Worm (Caenorhabditis elegans) whole organism, young adult: ENCODE results near the gene F07A11.4.

ENCODE experiments used
- B0336.3 ChIP-seq: fragments of 200-800 bp; sonication (Bioruptor generic); IDR thresholded peaks from 2 replicates; pipeline ENCODE4 v1.3.6; 2022; ENCODE audit warnings: missing genetic modification characterization, missing compliant biosample characterization
- C06A6.2 ChIP-seq: fragments of 200-800 bp; sonication (Bioruptor generic); conservative IDR thresholded peaks from 2 replicates; pipeline ENCODE4 v1.3.6; 2022; ENCODE audit warnings: missing genetic modification characterization, missing compliant biosample characterization
- C17E4.6 ChIP-seq: fragments of 200-800 bp; sonication (Bioruptor generic); IDR thresholded peaks from 2 replicates; pipeline ENCODE4 v1.3.6; 2022; ENCODE audit warnings: missing genetic modification reagents, missing genetic modification characterization, missing compliant biosample characterization
- F10E7.11 ChIP-seq: sonication (generic microtip); optimal IDR thresholded peaks from 2 replicates; lab custom pipeline; 2017; ENCODE audit warnings: mild to moderate bottlenecking, missing genetic modification characterization, moderate library complexity, missing compliant biosample characterization
- F33H1.4 ChIP-seq: fragments of 200-800 bp; sonication (Bioruptor generic); IDR thresholded peaks from 2 replicates; pipeline ENCODE4 v1.3.6; 2022; ENCODE audit warnings: missing genetic modification reagents, missing genetic modification characterization, missing compliant biosample characterization
- F52B5.7 ChIP-seq: sonication (generic microtip); optimal IDR thresholded peaks from 2 replicates; lab custom pipeline; 2016; ENCODE audit warnings: mild to moderate bottlenecking, missing genetic modification characterization, missing compliant biosample characterization
- ZK185.1 ChIP-seq: sonication (generic microtip); optimal IDR thresholded peaks from 2 replicates; lab custom pipeline; 2016; ENCODE audit warnings: mild to moderate bottlenecking, missing genetic modification characterization, missing compliant biosample characterization; ENCODE audit not compliant: poor library complexity, severe bottlenecking
- ama-1 ChIP-seq, 3 experiments: fragments of 150-350 bp in 1 of 3; sonication (generic microtip) in 2 of 3; optimal IDR thresholded peaks; 2 replicates each; lab custom pipeline; 2014 to 2018; ENCODE audit warnings: missing biosample characterization in 2 of 3, missing genetic modification characterization in 2 of 3, missing genetic modification reagents in 2 of 3
- bed-2 ChIP-seq: fragments of 200-800 bp; sonication (Bioruptor generic); IDR thresholded peaks from 2 replicates; pipeline ENCODE4 v1.3.6; 2022; ENCODE audit warnings: missing genetic modification reagents, missing genetic modification characterization, missing compliant biosample characterization
- cebp-1 ChIP-seq, 2 experiments: fragments of 200-800 bp in 1 of 2; sonication (Bioruptor generic) in 1 of 2; sonication (generic microtip) in 1 of 2; IDR thresholded peaks in 1 of 2; optimal IDR thresholded peaks in 1 of 2; 2 replicates each; pipeline versions ENCODE4 v1.3.6 to Lab custom; 2017 to 2022; ENCODE audit warnings: missing compliant biosample characterization in 2 of 2, missing genetic modification characterization in 2 of 2, mild to moderate bottlenecking in 1 of 2, missing genetic modification reagents in 1 of 2, moderate library complexity in 1 of 2
- ceh-40 ChIP-seq: fragments of 200-800 bp; sonication (Bioruptor generic); IDR thresholded peaks from 2 replicates; pipeline ENCODE4 v1.3.6; 2022; ENCODE audit warnings: missing genetic modification characterization, missing compliant biosample characterization
- die-1 ChIP-seq: sonication (generic microtip); optimal IDR thresholded peaks from 2 replicates; lab custom pipeline; 2016; ENCODE audit warnings: missing genotype, mild to moderate bottlenecking, missing genetic modification characterization, missing compliant biosample characterization
- ekl-4 ChIP-seq: fragments of 200-800 bp; sonication (Bioruptor generic); IDR thresholded peaks from 2 replicates; pipeline ENCODE4 v1.3.6; 2022; ENCODE audit warnings: missing genetic modification reagents, missing genetic modification characterization, missing compliant biosample characterization
- ets-4 ChIP-seq: fragments of 200-800 bp; sonication (Bioruptor generic); optimal IDR thresholded peaks from 2 replicates; lab custom pipeline; 2018; ENCODE audit warnings: mild to moderate bottlenecking, missing genetic modification characterization, missing compliant biosample characterization
- hrde-1 ChIP-seq: sonication (generic microtip); optimal IDR thresholded peaks from 2 replicates; lab custom pipeline; 2016; ENCODE audit warnings: missing genetic modification characterization, mild to moderate bottlenecking, missing compliant biosample characterization, moderate library complexity, missing genotype, missing genetic modification reagents, borderline replicate concordance
- hsf-1 ChIP-seq: fragments of 200-800 bp; sonication (Bioruptor generic); IDR thresholded peaks from 2 replicates; pipeline ENCODE4 v1.3.6; 2022; ENCODE audit warnings: missing genetic modification reagents, missing genetic modification characterization, missing compliant biosample characterization
- lir-1 ChIP-seq: fragments of 200-800 bp; sonication (Bioruptor generic); conservative IDR thresholded peaks from 2 replicates; pipeline ENCODE4 v1.3.6; 2022; ENCODE audit warnings: missing genetic modification reagents, missing genetic modification characterization, missing compliant biosample characterization
- lsl-1 ChIP-seq: fragments of 200-800 bp; sonication (Bioruptor generic); optimal IDR thresholded peaks from 2 replicates; lab custom pipeline; 2018; ENCODE audit warnings: mild to moderate bottlenecking, missing genetic modification characterization, moderate library complexity, missing compliant biosample characterization
- madf-3 ChIP-seq: fragments of 200-800 bp; sonication (Bioruptor generic); IDR thresholded peaks from 2 replicates; pipeline ENCODE4 v1.3.6; 2022; ENCODE audit warnings: missing genetic modification reagents, missing genetic modification characterization, missing compliant biosample characterization
- madf-6 ChIP-seq: fragments of 200-800 bp; sonication (Bioruptor generic); IDR thresholded peaks from 2 replicates; pipeline ENCODE4 v1.3.6; 2022; ENCODE audit warnings: missing genetic modification reagents, missing genetic modification characterization, missing compliant biosample characterization
- nfyb-1 ChIP-seq: fragments of 200-800 bp; sonication (Bioruptor generic); IDR thresholded peaks from 2 replicates; pipeline ENCODE4 v1.3.6; 2022; ENCODE audit warnings: missing genetic modification reagents, missing genetic modification characterization, missing compliant biosample characterization
- nhr-27 ChIP-seq: fragments of 200-800 bp; sonication (Bioruptor generic); optimal IDR thresholded peaks from 2 replicates; lab custom pipeline; 2018; ENCODE audit warnings: mild to moderate bottlenecking, missing genetic modification characterization, moderate library complexity, missing compliant biosample characterization
- pha-4 ChIP-seq: fragments of 150-350 bp; sonication (generic microtip); optimal IDR thresholded peaks from 2 replicates; lab custom pipeline; 2014; ENCODE audit warnings: missing biosample characterization, missing genetic modification reagents, missing genetic modification characterization
- rcor-1 ChIP-seq: fragments of 200-800 bp; sonication (Bioruptor generic); IDR thresholded peaks from 2 replicates; pipeline ENCODE4 v1.3.6; 2022; ENCODE audit warnings: missing genetic modification reagents, missing genetic modification characterization, missing compliant biosample characterization
- rec-8 ChIP-seq, 2 experiments: sonication (generic microtip); optimal IDR thresholded peaks; 2 replicates each; lab custom pipeline; 2016; ENCODE audit warnings: mild to moderate bottlenecking in 2 of 2, missing genetic modification characterization in 2 of 2, missing genetic modification reagents in 2 of 2, missing genotype in 2 of 2, missing biosample characterization in 1 of 2, missing compliant biosample characterization in 1 of 2, moderate library complexity in 1 of 2
- repo-1 ChIP-seq: sonication (generic microtip); optimal IDR thresholded peaks from 2 replicates; lab custom pipeline; 2017; ENCODE audit warnings: mild to moderate bottlenecking, missing genetic modification characterization, missing compliant biosample characterization
- sea-2 ChIP-seq: fragments of 200-800 bp; sonication (Bioruptor generic); IDR thresholded peaks from 2 replicates; pipeline ENCODE4 v1.3.6; 2022; ENCODE audit warnings: missing genetic modification characterization, missing compliant biosample characterization
- snpc-1.3 ChIP-seq: sonication (generic microtip); optimal IDR thresholded peaks from 2 replicates; lab custom pipeline; 2017; ENCODE audit warnings: missing genetic modification characterization, mild to moderate bottlenecking, missing compliant biosample characterization, antibody characterized with exemption, moderate library complexity, missing genotype, missing genetic modification reagents; ENCODE audit not compliant: insufficient read depth
- tlf-1 ChIP-seq: fragments of 200-800 bp; sonication (Bioruptor generic); optimal IDR thresholded peaks from 2 replicates; lab custom pipeline; 2018; ENCODE audit warnings: mild to moderate bottlenecking, missing genetic modification characterization, missing compliant biosample characterization
- xnd-1 ChIP-seq: sonication (generic microtip); optimal IDR thresholded peaks from 2 replicates; lab custom pipeline; 2016; ENCODE audit warnings: missing genotype, missing genetic modification reagents, missing genetic modification characterization, missing compliant biosample characterization
- zfh-2 ChIP-seq: fragments of 200-800 bp; sonication (Bioruptor generic); conservative IDR thresholded peaks from 2 replicates; pipeline ENCODE4 v1.3.6; 2022; ENCODE audit warnings: missing genetic modification reagents, missing genetic modification characterization, missing compliant biosample characterization
- zim-3 ChIP-seq: sonication (generic microtip); optimal IDR thresholded peaks from 2 replicates; lab custom pipeline; 2017; ENCODE audit warnings: mild to moderate bottlenecking, missing genetic modification characterization, moderate library complexity, missing compliant biosample characterization
- ztf-22 ChIP-seq: fragments of 200-800 bp; sonication (Bioruptor generic); optimal IDR thresholded peaks from 2 replicates; lab custom pipeline; 2018; ENCODE audit warnings: mild to moderate bottlenecking, missing genetic modification characterization, moderate library complexity, missing compliant biosample characterization

The F07A11.4 gene

DNA sequence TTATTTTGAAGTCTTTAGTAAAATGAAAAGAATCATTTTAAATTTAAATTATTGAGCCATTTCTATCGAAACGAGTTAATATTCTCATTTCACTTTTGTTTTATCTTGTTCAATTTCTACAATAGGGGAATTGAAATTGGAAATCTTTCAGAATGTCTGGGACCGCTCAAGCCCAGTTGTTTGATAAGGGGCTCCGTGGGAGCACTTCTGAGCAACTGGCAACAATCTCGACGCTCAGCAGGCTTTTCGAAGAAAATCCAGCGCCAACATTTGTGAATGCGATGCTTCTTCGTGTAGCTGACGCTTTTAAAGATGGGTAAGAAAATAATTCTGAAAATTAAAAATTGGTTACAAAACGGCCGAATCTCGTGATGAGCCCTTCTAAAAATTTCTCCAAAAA is 18.1 kb upstream of the F07A11.4 start, which contains the start of gene ints-7:
Gene ints-7 (plus strand): TSS at position 152 of the 400 bp plus-strand sequence.
- TF ChIP-seq rcor-1, result no peak
- peak; percentile 40; the same call in 1 of the 2 replicates for TF ChIP-seq madf-6
- peak; percentile 64 for TF ChIP-seq hrde-1
- peak; percentile 4 for TF ChIP-seq snpc-1.3 (tag; lab: Kevin White, UChicago)
- no peak for TF ChIP-seq F10E7.11 (tag; lab: Kevin White, UChicago)
- TF ChIP-seq F33H1.4 (GFP tag; lab: Robert Waterston, UW), result no peak
- no peak for TF ChIP-seq zim-3 (tag; lab: Kevin White, UChicago)
- TF ChIP-seq hsf-1 (GFP tag; lab: Robert Waterston, UW), result 0 out of 2 replicates have a peak, but pooled peaks have one; percentile 42
- TF ChIP-seq ekl-4 (GFP tag; lab: Robert Waterston, UW), result peak; percentile 49; the same call in 1 of the 2 replicates
- TF ChIP-seq B0336.3 (GFP tag; lab: Robert Waterston, UW), result peak; percentile 47; the same call in 1 of the 2 replicates
- TF ChIP-seq ceh-40 (GFP tag; lab: Robert Waterston, UW), result no peak
- no peak for TF ChIP-seq repo-1 (tag; lab: Kevin White, UChicago)
- TF ChIP-seq nfyb-1 (GFP tag; lab: Robert Waterston, UW), result no peak
- no peak for TF ChIP-seq zfh-2 (GFP tag; lab: Robert Waterston, UW)
- no peak for TF ChIP-seq C06A6.2
- TF ChIP-seq madf-3 (GFP tag; lab: Robert Waterston, UW), result 0 out of 2 replicates have a peak, but pooled peaks have one; percentile 56
- TF ChIP-seq F52B5.7 (tag; lab: Kevin White, UChicago), result peak; percentile 9
- no peak for TF ChIP-seq ZK185.1 (tag; lab: Kevin White, UChicago)
- 0 out of 2 replicates have a peak, but pooled peaks have one; percentile 31 for TF ChIP-seq C17E4.6 (GFP tag; lab: Robert Waterston, UW)
- no peak for TF ChIP-seq sea-2 (GFP tag; lab: Robert Waterston, UW)
- peak; percentile 7 for TF ChIP-seq xnd-1 (tag; lab: Kevin White, UChicago)
- TF ChIP-seq ets-4, result no peak
- TF ChIP-seq nhr-27 (tag; lab: Kevin White, UChicago), result no peak
- TF ChIP-seq, all 124 proteins: peak for 10

DNA sequence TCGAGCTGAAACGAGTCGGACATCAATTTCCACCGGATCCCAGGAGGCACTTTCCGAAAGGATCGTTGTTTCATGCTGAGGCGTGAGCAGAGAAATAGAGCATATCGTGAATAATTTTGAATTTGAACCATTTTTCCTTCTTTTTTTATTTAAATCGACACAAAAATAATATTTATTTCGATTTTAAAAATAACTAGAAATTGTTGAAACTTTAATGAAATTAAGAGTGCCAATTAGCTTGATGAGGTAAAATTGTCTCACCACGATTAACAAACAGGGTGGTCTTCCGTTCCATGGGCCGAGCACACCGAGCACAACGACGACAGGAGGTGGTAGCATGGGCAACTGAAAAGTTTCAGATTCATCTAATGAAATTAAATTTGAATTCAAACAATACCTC is 12.5 kb upstream of the F07A11.4 start:
- TF ChIP-seq ama-1 (optimal IDR thresholded peaks at IDR 0.05; lab: Kevin White, UChicago) (no peak), ama-1 (GFP tag; optimal IDR thresholded peaks at IDR 0.05; lab: Kevin White, UChicago) (no peak), die-1 (no peak), pha-4 (tag; lab: Kevin White, UChicago) (no peak), madf-3 (GFP tag; lab: Robert Waterston, UW) (0 out of 2 replicates have a peak, but pooled peaks have one; percentile 34), lir-1 (GFP tag; lab: Robert Waterston, UW) (no peak), madf-6 (no peak), hsf-1 (GFP tag; lab: Robert Waterston, UW) (no peak)

DNA sequence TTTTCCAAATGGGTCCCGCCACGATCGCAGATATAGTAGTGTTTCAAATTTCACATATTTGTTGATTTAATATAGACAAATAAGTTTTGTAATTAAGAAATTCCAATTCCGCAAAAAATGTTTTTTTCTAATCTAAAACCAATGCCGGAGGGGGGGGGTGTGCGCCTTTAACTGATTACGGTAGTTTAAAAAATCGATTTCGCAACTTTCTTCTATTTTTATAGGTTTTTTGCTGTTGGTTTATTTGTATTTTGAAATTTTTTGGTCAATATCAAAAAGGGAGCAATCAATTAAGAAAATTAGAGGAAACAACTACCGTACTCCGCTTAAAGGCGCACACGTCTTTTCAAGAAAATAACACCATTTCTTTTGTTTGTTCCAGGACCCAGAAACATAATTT is 9.3 kb upstream of the F07A11.4 start:
- TF ChIP-seq bed-2 (no peak), lsl-1 (GFP tag; lab: Kevin White, UChicago) (peak; percentile 53), cebp-1 (GFP tag; IDR thresholded peaks at IDR 0.05; lab: Robert Waterston, UW) (no peak), cebp-1 (tag; optimal IDR thresholded peaks at IDR 0.05; lab: Kevin White, UChicago) (peak; percentile 35), tlf-1 (no peak), rec-8 (tag; optimal IDR thresholded peaks at IDR 0.05; lab: Kevin White, UChicago) (no peak), ztf-22 (GFP tag; lab: Kevin White, UChicago) (no peak)
- TF ChIP-seq, all 124 proteins: peak for 2
